Fruit fly (Drosophila melanogaster): ENCODE measurements around the gene Taf4.
A peak's percentile ranks its signal among the peaks of the same experiment; 100 is the strongest.

The Taf4 gene

dm6 chr3L:16149418-16150160, 36.6 kb downstream of the Taf4 start (continued):
- no peak for TF ChIP-seq CG7745 (tag; optimal IDR thresholded peaks at IDR 0.05)
- 0 out of 2 replicates have a peak, but pooled peaks have one; percentile 26 for TF ChIP-seq seq (GFP tag; IDR thresholded peaks at IDR 0.05)
- no peak for TF ChIP-seq hb (GFP tag; IDR thresholded peaks at IDR 0.05; ENCODE audit: partially characterized antibody)
- no peak for TF ChIP-seq da (GFP tag; optimal IDR thresholded peaks at IDR 0.05)
- no peak for TF ChIP-seq cato (GFP tag; optimal IDR thresholded peaks at IDR 0.05; ENCODE audit: borderline replicate concordance)
- no peak for TF ChIP-seq hth (optimal IDR thresholded peaks at IDR 0.05)
- TF ChIP-seq Fer2 (tag; optimal IDR thresholded peaks at IDR 0.05): no peak
- no peak for TF ChIP-seq HLH4C (GFP tag; IDR thresholded peaks at IDR 0.05; ENCODE audit: partially characterized antibody)
- TF ChIP-seq CG34224 (GFP tag; IDR thresholded peaks at IDR 0.05; ENCODE audit: partially characterized antibody): no peak
- TF ChIP-seq chif (GFP tag; optimal IDR thresholded peaks at IDR 0.05): peak; percentile 20 to 29
- TF ChIP-seq Vsx1 (GFP tag; optimal IDR thresholded peaks at IDR 0.05): no peak
- peak; percentile 35; the same call in 1 of the 2 replicates for TF ChIP-seq Ptx1 (GFP tag; IDR thresholded peaks at IDR 0.05)
- no peak for TF ChIP-seq pan (optimal IDR thresholded peaks at IDR 0.05)
- peak in 1 of 2 experiments; percentile 26 for TF ChIP-seq pan (GFP tag; optimal IDR thresholded peaks at IDR 0.05 in 1 of 2, IDR thresholded peaks at IDR 0.05 in 1 of 2)
- no peak for TF ChIP-seq CG1602 (GFP tag; optimal IDR thresholded peaks at IDR 0.05)
- no peak for TF ChIP-seq vfl (GFP tag; optimal IDR thresholded peaks at IDR 0.05)
- no peak for TF ChIP-seq tap (tag; optimal IDR thresholded peaks at IDR 0.05)
- TF ChIP-seq Sry-β (GFP tag; optimal IDR thresholded peaks at IDR 0.05): no peak
- TF ChIP-seq bcd (GFP tag; optimal IDR thresholded peaks at IDR 0.05): peak; percentile 29
- no peak for TF ChIP-seq gt (GFP tag; IDR thresholded peaks at IDR 0.05)
- no peak for TF ChIP-seq CG4404 (GFP tag; IDR thresholded peaks at IDR 0.05)
- no peak for TF ChIP-seq D (optimal IDR thresholded peaks at IDR 0.05)
- no peak for TF ChIP-seq D (GFP tag; optimal IDR thresholded peaks at IDR 0.05)
- TF ChIP-seq Lim3 (GFP tag; IDR thresholded peaks at IDR 0.05): no peak
- peak; percentile 23 for TF ChIP-seq CG15479 (GFP tag; optimal IDR thresholded peaks at IDR 0.05)
- 0 out of 2 replicates have a peak, but pooled peaks have one; percentile 8 for TF ChIP-seq MBD-R2 (GFP tag; IDR thresholded peaks at IDR 0.05)
- TF ChIP-seq al (GFP tag; IDR thresholded peaks at IDR 0.05): no peak
- no peak for TF ChIP-seq Blimp-1 (GFP tag; optimal IDR thresholded peaks at IDR 0.05)
- TF ChIP-seq crp (GFP tag; optimal IDR thresholded peaks at IDR 0.05): no peak
- TF ChIP-seq CG1792 (GFP tag; optimal IDR thresholded peaks at IDR 0.05): no peak
- no peak for TF ChIP-seq BEAF-32 (GFP tag; optimal IDR thresholded peaks at IDR 0.05)
- no peak for TF ChIP-seq CG4854 (GFP tag; optimal IDR thresholded peaks at IDR 0.05)
- TF ChIP-seq tx (GFP tag; optimal IDR thresholded peaks at IDR 0.05): peak; percentile 19
- TF ChIP-seq wek (GFP tag; optimal IDR thresholded peaks at IDR 0.05): no peak
- TF ChIP-seq gce (GFP tag; IDR thresholded peaks at IDR 0.05): no peak
- no peak for TF ChIP-seq pita (GFP tag; optimal IDR thresholded peaks at IDR 0.05)
- no peak for TF ChIP-seq kay (GFP tag; optimal IDR thresholded peaks at IDR 0.05)
- TF ChIP-seq wdn (GFP tag; IDR thresholded peaks at IDR 0.05): no peak
- TF ChIP-seq CG2116 (GFP tag; optimal IDR thresholded peaks at IDR 0.05): no peak
- TF ChIP-seq CG13894 (tag; optimal IDR thresholded peaks at IDR 0.05): no peak
- TF ChIP-seq Dref (GFP tag; IDR thresholded peaks at IDR 0.05): no peak
- no peak for TF ChIP-seq CG31388 (GFP tag; optimal IDR thresholded peaks at IDR 0.05)
- TF ChIP-seq nmo (GFP tag; optimal IDR thresholded peaks at IDR 0.05): peak; percentile 33
- no peak for TF ChIP-seq abd-A (tag; optimal IDR thresholded peaks at IDR 0.05)
- no peak for TF ChIP-seq CG18476 (GFP tag; optimal IDR thresholded peaks at IDR 0.05)
- 0 out of 3 replicates have a peak, but pooled peaks have one; percentile 49 for TF ChIP-seq CG7357 (GFP tag; IDR thresholded peaks at IDR 0.05)
- TF ChIP-seq CG1024 (GFP tag; IDR thresholded peaks at IDR 0.05): no peak
- peak; percentile 15 for TF ChIP-seq CG12659 (GFP tag; optimal IDR thresholded peaks at IDR 0.05)
- no peak for TF ChIP-seq Ssrp (tag; optimal IDR thresholded peaks at IDR 0.05)
- no peak for TF ChIP-seq CG16813 (GFP tag; IDR thresholded peaks at IDR 0.05; ENCODE audit: partially characterized antibody)

All from whole organism, embryonic.